Fruit fly (Drosophila melanogaster) whole organism, adult: Measurements from ENCODE around the gene CG8149.

Source experiments
- CG1620 ChIP-seq: fragments of 200-800 bp; sonication (Bioruptor generic); optimal IDR thresholded peaks from 2 replicates; lab custom pipeline; 2016; ENCODE audit warnings: missing biosample characterization, missing genetic modification characterization
- CG5204 ChIP-seq: fragments of 200-800 bp; sonication (Bioruptor generic); optimal IDR thresholded peaks from 2 replicates; lab custom pipeline; 2016; ENCODE audit warnings: missing biosample characterization, missing genetic modification characterization
- Hr96 ChIP-seq: fragments of 200-800 bp; sonication (Bioruptor generic); optimal IDR thresholded peaks from 2 replicates; lab custom pipeline; 2016; ENCODE audit warnings: missing biosample characterization, missing genetic modification characterization
- bab1 ChIP-seq: fragments of 200-800 bp; sonication (Bioruptor generic); optimal IDR thresholded peaks from 3 replicates; lab custom pipeline; 2019; ENCODE audit warnings: missing biosample characterization, mild to moderate bottlenecking, missing genetic modification characterization, moderate library complexity
- cic ChIP-seq: fragments of 200-800 bp; sonication (Bioruptor generic); optimal IDR thresholded peaks from 2 replicates; lab custom pipeline; 2017; ENCODE audit warnings: missing biosample characterization, mild to moderate bottlenecking, missing genetic modification characterization, moderate library complexity

DNA sequence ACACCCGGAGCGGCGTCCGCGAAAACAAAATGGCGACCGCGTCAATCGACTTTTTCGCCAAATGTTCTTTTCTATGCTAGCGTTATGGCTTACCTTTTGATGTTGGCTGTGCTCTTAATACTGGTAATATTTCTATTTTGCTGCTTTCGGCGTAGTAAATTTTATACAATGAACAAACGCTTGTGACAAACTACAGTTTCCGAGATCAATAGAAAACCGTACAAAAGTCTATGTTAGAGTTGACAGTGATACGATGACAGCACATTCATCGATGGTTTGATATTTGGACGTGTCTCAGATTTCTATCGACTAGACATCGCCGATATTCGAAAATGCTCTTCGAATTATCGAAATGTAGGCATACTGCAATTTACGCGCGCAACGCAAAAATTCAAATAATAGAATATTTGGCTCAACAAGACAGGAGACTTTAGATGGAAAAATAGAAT lies 5.6 kb downstream of the CG8149 start, which contains the start of gene rump:
- TF ChIP-seq CG1620 = no peak
- no peak for TF ChIP-seq CG5204 (GFP tag; lab: Kevin White, UChicago)
- peak; percentile 38 for TF ChIP-seq cic
- peak; percentile 76 for TF ChIP-seq bab1 (GFP tag; lab: Kevin White, UChicago)
- TF ChIP-seq Hr96 = no peak
